Worm (Caenorhabditis elegans): ENCODE data around the gene F22H10.6.

Gene F22H10.6

DNA sequence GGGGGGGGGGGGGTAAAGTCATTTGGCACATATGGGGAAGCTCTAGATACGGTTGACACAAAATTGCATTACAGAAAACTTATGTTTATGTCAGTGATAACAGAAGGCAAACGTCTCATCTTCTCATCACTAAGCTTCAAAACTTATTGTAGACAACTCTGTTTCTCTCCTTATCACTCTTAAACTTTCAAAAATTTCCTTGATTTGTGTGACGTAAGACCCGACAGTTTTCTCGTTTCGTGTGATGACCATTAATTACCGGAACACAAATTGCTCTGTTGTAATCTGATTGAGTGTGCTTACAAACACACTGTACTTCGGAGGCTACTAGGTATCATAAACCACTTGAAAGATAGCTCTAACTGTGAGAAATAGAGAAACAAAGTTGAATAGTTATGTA, 46.2 kb downstream of the F22H10.6 start:
- no peak for TF ChIP-seq ztf-7 (tag; optimal IDR thresholded peaks at IDR 0.05)
- no peak for TF ChIP-seq mes-2 (tag; optimal IDR thresholded peaks at IDR 0.05; ENCODE audit: poor library complexity, severe bottlenecking)
- peak; percentile 7 for TF ChIP-seq nhr-48 (tag; optimal IDR thresholded peaks at IDR 0.05)
- no peak for TF ChIP-seq F44E2.7 (GFP tag; IDR thresholded peaks at IDR 0.05)
- no peak for TF ChIP-seq nhr-76 (tag; optimal IDR thresholded peaks at IDR 0.05)
- no peak for TF ChIP-seq Y75B8A.6 (GFP tag; IDR thresholded peaks at IDR 0.05)
- no peak for TF ChIP-seq lin-38 (GFP tag; IDR thresholded peaks at IDR 0.05)
- TF ChIP-seq dmd-6 (GFP tag; IDR thresholded peaks at IDR 0.05): peak; percentile 67
- no peak for TF ChIP-seq nhr-102 (tag; optimal IDR thresholded peaks at IDR 0.05)
- no peak for TF ChIP-seq egl-43 (GFP tag; IDR thresholded peaks at IDR 0.05)
- peak in 1 of 2 experiments; percentile 33 for TF ChIP-seq unc-62 (GFP tag; optimal IDR thresholded peaks at IDR 0.05 in 1 of 2)
- no peak for TF ChIP-seq unc-62 (tag; optimal IDR thresholded peaks at IDR 0.05)
- no peak for TF ChIP-seq daf-16 (GFP tag; optimal IDR thresholded peaks at IDR 0.05)
- TF ChIP-seq daf-16 (tag; optimal IDR thresholded peaks at IDR 0.05): peak; percentile 72
- no peak for TF ChIP-seq sdz-12 (GFP tag; optimal IDR thresholded peaks at IDR 0.05)
- TF ChIP-seq F26F4.8 (GFP tag; conservative IDR thresholded peaks at IDR 0.05): no peak
- no peak for TF ChIP-seq madf-5 (GFP tag; IDR thresholded peaks at IDR 0.05)
- TF ChIP-seq ama-1 (optimal IDR thresholded peaks at IDR 0.05): no peak
- TF ChIP-seq arid-1 (GFP tag; conservative IDR thresholded peaks at IDR 0.05): no peak
- TF ChIP-seq hlh-11 (tag; optimal IDR thresholded peaks at IDR 0.05): peak; percentile 51
- TF ChIP-seq dve-1 (tag; optimal IDR thresholded peaks at IDR 0.05; ENCODE audit: insufficient read depth): peak; percentile 69
- peak; percentile 60 for TF ChIP-seq pqm-1 (tag; optimal IDR thresholded peaks at IDR 0.05)
- no peak for TF ChIP-seq nhr-25 (tag; optimal IDR thresholded peaks at IDR 0.05; ENCODE audit: borderline replicate concordance, insufficient read depth)
- TF ChIP-seq lin-15B (tag; optimal IDR thresholded peaks at IDR 0.05): no peak
- TF ChIP-seq nhr-28 (tag; optimal IDR thresholded peaks at IDR 0.05): peak; percentile 62
- TF ChIP-seq daf-12 (tag; optimal IDR thresholded peaks at IDR 0.05): no peak
- no peak for TF ChIP-seq nhr-10 (tag; optimal IDR thresholded peaks at IDR 0.05)
- no peak for TF ChIP-seq ceh-62 (tag; optimal IDR thresholded peaks at IDR 0.05)

ce11 chrX:16643246-16643645, 47.9 kb downstream of the F22H10.6 start:
- no peak for TF ChIP-seq nhr-111 (GFP tag; optimal IDR thresholded peaks at IDR 0.05)
- peak; percentile 70; the same call in 1 of the 2 replicates for TF ChIP-seq egl-43 (GFP tag; IDR thresholded peaks at IDR 0.05)
- TF ChIP-seq T20F7.1 (GFP tag; optimal IDR thresholded peaks at IDR 0.05): no peak
- TF ChIP-seq rbr-2 (tag; optimal IDR thresholded peaks at IDR 0.05): no peak
- TF ChIP-seq nhr-28 (tag; optimal IDR thresholded peaks at IDR 0.05): no peak
- TF ChIP-seq dmd-8 (GFP tag; IDR thresholded peaks at IDR 0.05): no peak
- peak; percentile 96 for TF ChIP-seq set-16 (GFP tag; IDR thresholded peaks at IDR 0.05)
- 0 out of 2 replicates have a peak, but pooled peaks have one; percentile 48 for TF ChIP-seq lim-7 (GFP tag; IDR thresholded peaks at IDR 0.05)
- TF ChIP-seq Y105C5A.15 (GFP tag; IDR thresholded peaks at IDR 0.05): no peak
- TF ChIP-seq snpc-4 (tag; optimal IDR thresholded peaks at IDR 0.05): no peak
- TF ChIP-seq egl-27 (tag; optimal IDR thresholded peaks at IDR 0.05): no peak
- TF ChIP-seq lin-15B (tag; optimal IDR thresholded peaks at IDR 0.05): no peak
- TF ChIP-seq tag-97 (GFP tag; IDR thresholded peaks at IDR 0.05): no peak
- TF ChIP-seq fos-1 (tag; optimal IDR thresholded peaks at IDR 0.05): no peak
- TF ChIP-seq ceh-28 (tag; optimal IDR thresholded peaks at IDR 0.05): no peak
- TF ChIP-seq hlh-30 (tag; optimal IDR thresholded peaks at IDR 0.05; ENCODE audit: insufficient read depth): no peak
- no peak for TF ChIP-seq unc-130 (GFP tag; optimal IDR thresholded peaks at IDR 0.05)
- TF ChIP-seq nhr-77 (tag; optimal IDR thresholded peaks at IDR 0.05): no peak
